Worm (Caenorhabditis elegans) whole organism, L2 larva: ENCODE data around the gene ZK666.12.

Experiments used
- C34F6.9 ChIP-seq: fragments of 150-350 bp; optimal IDR thresholded peaks from 2 replicates; lab custom pipeline; 2014; ENCODE audit warnings: missing biosample characterization, missing genetic modification characterization
- F13H6.1 ChIP-seq: sonication (generic microtip); optimal IDR thresholded peaks from 2 replicates; lab custom pipeline; 2016; ENCODE audit warnings: missing genetic modification characterization, missing compliant biosample characterization
- R02D3.7 ChIP-seq: fragments of 150-350 bp; optimal IDR thresholded peaks from 2 replicates; lab custom pipeline; 2014; ENCODE audit warnings: missing biosample characterization, missing genetic modification characterization
- Y55F3AM.14 ChIP-seq: fragments of 200-800 bp; sonication (Bioruptor generic); optimal IDR thresholded peaks from 2 replicates; lab custom pipeline; 2018; ENCODE audit warnings: mild to moderate bottlenecking, missing genetic modification characterization, missing compliant biosample characterization
- ZK546.5 ChIP-seq: sonication (generic microtip); optimal IDR thresholded peaks from 2 replicates; lab custom pipeline; 2017; ENCODE audit warnings: missing biosample characterization, missing genetic modification characterization
- alr-1 ChIP-seq: fragments of 150-350 bp; optimal IDR thresholded peaks from 2 replicates; lab custom pipeline; 2014; ENCODE audit warnings: missing biosample characterization, missing genetic modification characterization
- aly-2 ChIP-seq: fragments of 150-350 bp; optimal IDR thresholded peaks from 2 replicates; lab custom pipeline; 2014; ENCODE audit warnings: missing biosample characterization, missing genetic modification characterization
- ama-1 ChIP-seq: fragments of 150-350 bp; optimal IDR thresholded peaks from 2 replicates; lab custom pipeline; 2018; ENCODE audit warnings: inconsistent platforms
- blmp-1 ChIP-seq: sonication (generic microtip); optimal IDR thresholded peaks from 2 replicates; lab custom pipeline; 2017; ENCODE audit warnings: missing genetic modification characterization, mild to moderate bottlenecking, missing compliant biosample characterization, antibody characterized with exemption, moderate library complexity; ENCODE audit not compliant: insufficient read depth
- ceh-16 ChIP-seq: fragments of 150-350 bp; optimal IDR thresholded peaks from 2 replicates; lab custom pipeline; 2014; ENCODE audit warnings: missing biosample characterization, missing genetic modification characterization
- ceh-82 ChIP-seq: fragments of 150-350 bp; optimal IDR thresholded peaks from 2 replicates; lab custom pipeline; 2014; ENCODE audit warnings: missing biosample characterization, missing genetic modification characterization
- crh-2 ChIP-seq: sonication (generic microtip); optimal IDR thresholded peaks from 2 replicates; lab custom pipeline; 2017; ENCODE audit warnings: missing biosample characterization, missing genetic modification characterization
- dmd-4 ChIP-seq: sonication (generic microtip); optimal IDR thresholded peaks from 2 replicates; lab custom pipeline; 2017; ENCODE audit warnings: missing biosample characterization, missing genetic modification characterization
- egl-27 ChIP-seq: sonication (generic microtip); optimal IDR thresholded peaks from 3 replicates; lab custom pipeline; 2017; ENCODE audit warnings: missing biosample characterization, missing genetic modification reagents, missing genetic modification characterization
- elt-1 ChIP-seq: fragments of 150-350 bp; optimal IDR thresholded peaks from 2 replicates; lab custom pipeline; 2014; ENCODE audit warnings: missing biosample characterization, missing genetic modification characterization
- elt-3 ChIP-seq: sonication (generic microtip); optimal IDR thresholded peaks from 2 replicates; lab custom pipeline; 2017; ENCODE audit warnings: missing biosample characterization, missing genetic modification characterization
- fos-1 ChIP-seq: fragments of 150-350 bp; optimal IDR thresholded peaks from 2 replicates; lab custom pipeline; 2014; ENCODE audit warnings: missing biosample characterization, missing genetic modification characterization
- gmeb-1 ChIP-seq: fragments of 150-350 bp; optimal IDR thresholded peaks from 2 replicates; lab custom pipeline; 2014; ENCODE audit warnings: missing biosample characterization, missing genetic modification characterization
- lin-11 ChIP-seq: fragments of 150-350 bp; sonication (generic microtip); optimal IDR thresholded peaks from 2 replicates; lab custom pipeline; 2014; ENCODE audit warnings: missing biosample characterization, missing genetic modification characterization, inconsistent platforms, mixed read lengths
- lin-13 ChIP-seq: fragments of 150-350 bp; optimal IDR thresholded peaks from 2 replicates; lab custom pipeline; 2014; ENCODE audit warnings: missing biosample characterization, missing genetic modification reagents, missing genetic modification characterization
- lin-39 ChIP-seq: fragments of 150-350 bp; optimal IDR thresholded peaks from 2 replicates; lab custom pipeline; 2014; ENCODE audit warnings: missing biosample characterization, missing genetic modification reagents, missing genetic modification characterization
- lsy-2 ChIP-seq, 2 experiments: fragments of 150-350 bp in 1 of 2; sonication (generic microtip) in 1 of 2; optimal IDR thresholded peaks; 2 replicates each; lab custom pipeline; 2014 to 2017; ENCODE audit warnings: missing biosample characterization in 2 of 2, missing genetic modification characterization in 2 of 2
- mab-5 ChIP-seq: fragments of 150-350 bp; optimal IDR thresholded peaks from 2 replicates; lab custom pipeline; 2014; ENCODE audit warnings: missing biosample characterization, missing genetic modification characterization
- mbf-1 ChIP-seq: sonication (generic microtip); optimal IDR thresholded peaks from 2 replicates; lab custom pipeline; 2017; ENCODE audit warnings: missing biosample characterization, missing genetic modification characterization
- mdl-1 ChIP-seq, 2 experiments: fragments of 150-350 bp in 1 of 2; sonication (generic microtip) in 1 of 2; optimal IDR thresholded peaks; 2 replicates each; lab custom pipeline; 2017; ENCODE audit warnings: missing biosample characterization in 2 of 2, missing genetic modification characterization in 2 of 2
- nhr-10 ChIP-seq: sonication (generic microtip); optimal IDR thresholded peaks from 2 replicates; lab custom pipeline; 2017; ENCODE audit warnings: missing biosample characterization, missing genetic modification characterization
- nhr-11 ChIP-seq: fragments of 150-350 bp; optimal IDR thresholded peaks from 2 replicates; lab custom pipeline; 2014; ENCODE audit warnings: missing biosample characterization, missing genetic modification characterization
- nhr-12 ChIP-seq: fragments of 150-350 bp; optimal IDR thresholded peaks from 2 replicates; lab custom pipeline; 2014; ENCODE audit warnings: missing biosample characterization, missing genetic modification characterization
- nhr-129 ChIP-seq: fragments of 150-350 bp; optimal IDR thresholded peaks from 2 replicates; lab custom pipeline; 2014; ENCODE audit warnings: missing biosample characterization, missing genetic modification characterization
- nhr-21 ChIP-seq: fragments of 150-350 bp; optimal IDR thresholded peaks from 2 replicates; lab custom pipeline; 2014; ENCODE audit warnings: missing biosample characterization, missing genetic modification characterization
- nhr-23 ChIP-seq: fragments of 150-350 bp; optimal IDR thresholded peaks from 2 replicates; lab custom pipeline; 2014; ENCODE audit warnings: missing biosample characterization, missing genetic modification reagents, missing genetic modification characterization
- nhr-237 ChIP-seq: fragments of 150-350 bp; optimal IDR thresholded peaks from 2 replicates; lab custom pipeline; 2014; ENCODE audit warnings: missing biosample characterization, missing genetic modification characterization
- nhr-25 ChIP-seq: fragments of 150-350 bp; sonication (generic microtip); optimal IDR thresholded peaks from 3 replicates; lab custom pipeline; 2014; ENCODE audit warnings: missing biosample characterization, missing genetic modification characterization
- nhr-6 ChIP-seq: fragments of 150-350 bp; optimal IDR thresholded peaks from 2 replicates; lab custom pipeline; 2014; ENCODE audit warnings: missing biosample characterization, missing genetic modification characterization
- nhr-77 ChIP-seq: fragments of 150-350 bp; optimal IDR thresholded peaks from 2 replicates; lab custom pipeline; 2014; ENCODE audit warnings: missing biosample characterization, missing genetic modification characterization
- peb-1 ChIP-seq: fragments of 150-350 bp; optimal IDR thresholded peaks from 2 replicates; lab custom pipeline; 2014; ENCODE audit warnings: missing biosample characterization, missing genetic modification characterization
- sem-4 ChIP-seq: fragments of 150-350 bp; optimal IDR thresholded peaks from 2 replicates; lab custom pipeline; 2014; ENCODE audit warnings: missing biosample characterization, missing genetic modification reagents, missing genetic modification characterization
- skn-1 ChIP-seq: sonication (generic microtip); optimal IDR thresholded peaks from 2 replicates; lab custom pipeline; 2017; ENCODE audit warnings: missing biosample characterization, missing genetic modification characterization
- sma-3 ChIP-seq: sonication (generic microtip); optimal IDR thresholded peaks from 2 replicates; lab custom pipeline; 2016; ENCODE audit warnings: missing genetic modification reagents, missing genetic modification characterization, missing compliant biosample characterization
- sma-9 ChIP-seq, 2 experiments: fragments of 150-350 bp in 1 of 2; sonication (generic microtip) in 1 of 2; optimal IDR thresholded peaks; 2 replicates each; lab custom pipeline; 2014 to 2016; ENCODE audit warnings: missing genetic modification characterization in 2 of 2, mild to moderate bottlenecking in 1 of 2, missing biosample characterization in 1 of 2, missing compliant biosample characterization in 1 of 2, missing genetic modification reagents in 1 of 2, moderate library complexity in 1 of 2
- snpc-4 ChIP-seq: fragments of 150-350 bp; optimal IDR thresholded peaks from 2 replicates; lab custom pipeline; 2014; ENCODE audit warnings: missing biosample characterization, missing genetic modification characterization
- unc-39 ChIP-seq: fragments of 150-350 bp; optimal IDR thresholded peaks from 2 replicates; lab custom pipeline; 2014; ENCODE audit warnings: missing biosample characterization, missing genetic modification characterization
- unc-55 ChIP-seq: fragments of 150-350 bp; sonication (generic microtip); optimal IDR thresholded peaks from 3 replicates; lab custom pipeline; 2014; ENCODE audit warnings: missing biosample characterization, missing genetic modification reagents, missing genetic modification characterization
- unc-62 ChIP-seq: fragments of 150-350 bp; optimal IDR thresholded peaks from 2 replicates; lab custom pipeline; 2014; ENCODE audit warnings: missing biosample characterization, missing genetic modification reagents, missing genetic modification characterization
- zag-1 ChIP-seq: fragments of 150-350 bp; optimal IDR thresholded peaks from 2 replicates; lab custom pipeline; 2014; ENCODE audit warnings: missing biosample characterization, missing genetic modification characterization
- ztf-1 ChIP-seq: fragments of 200-800 bp; sonication (Bioruptor generic); conservative IDR thresholded peaks from 2 replicates; pipeline ENCODE4 v1.3.6; 2022; ENCODE audit warnings: missing genetic modification characterization, missing compliant biosample characterization
- ztf-11 ChIP-seq: sonication (generic microtip); optimal IDR thresholded peaks from 2 replicates; lab custom pipeline; 2017; ENCODE audit warnings: missing biosample characterization, missing genetic modification characterization
- ztf-4 ChIP-seq: fragments of 150-350 bp; optimal IDR thresholded peaks from 2 replicates; lab custom pipeline; 2014; ENCODE audit warnings: missing biosample characterization, missing genetic modification characterization

ZK666.12 gene

ce11 chrII:10449707-10450106 is 46.3 kb upstream of the ZK666.12 start, which contains the start of gene lin-56:
Gene lin-56 (plus strand): TSS chrII:10450007.
- no peak for TF ChIP-seq Y55F3AM.14 (GFP tag; lab: Kevin White, UChicago)
- TF ChIP-seq nhr-77 (tag; lab: Kevin White, UChicago) = no peak
- TF ChIP-seq sem-4 (tag; lab: Kevin White, UChicago) = no peak
- no peak for TF ChIP-seq sma-3
- TF ChIP-seq ceh-82 (tag; lab: Kevin White, UChicago) = no peak
- no peak for TF ChIP-seq nhr-10 (tag; lab: Kevin White, UChicago)
- no peak for TF ChIP-seq mbf-1 (tag; lab: Kevin White, UChicago)
- no peak for TF ChIP-seq gmeb-1 (tag; lab: Kevin White, UChicago)
- no peak for TF ChIP-seq dmd-4
- no peak for TF ChIP-seq skn-1
- no peak for TF ChIP-seq elt-1 (tag; lab: Kevin White, UChicago)
- no peak for TF ChIP-seq mab-5 (tag; lab: Kevin White, UChicago)
- TF ChIP-seq F13H6.1 (tag; lab: Kevin White, UChicago) = no peak
- TF ChIP-seq lin-39 (tag; lab: Kevin White, UChicago) = no peak

DNA sequence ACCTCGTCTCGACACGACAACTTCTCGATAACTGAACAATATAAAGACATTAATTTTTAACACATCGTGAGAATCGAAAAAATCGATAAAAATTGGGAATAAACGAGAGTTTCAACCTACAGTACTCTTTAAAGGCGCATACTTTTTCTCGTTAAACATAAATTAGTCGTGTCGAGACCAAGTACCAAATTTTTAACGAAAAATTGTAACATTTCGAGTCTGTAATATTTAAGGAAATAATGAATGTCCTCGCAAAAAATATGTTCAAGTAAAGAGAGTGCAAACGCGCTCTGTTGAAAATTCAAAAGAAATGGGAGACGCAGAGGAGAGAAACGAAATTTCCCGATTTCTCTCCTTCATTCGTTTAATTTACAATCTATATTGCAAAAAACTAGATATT is 45.7 kb upstream of the ZK666.12 start:
- peak; percentile 24 for TF ChIP-seq nhr-21
- TF ChIP-seq mab-5 (tag; lab: Kevin White, UChicago) = no peak
- no peak for TF ChIP-seq snpc-4
- no peak for TF ChIP-seq elt-1 (tag; lab: Kevin White, UChicago)
- no peak for TF ChIP-seq sem-4 (tag; lab: Kevin White, UChicago)
- TF ChIP-seq blmp-1 = no peak
- TF ChIP-seq sma-9 (GFP tag; optimal IDR thresholded peaks at IDR 0.05; lab: Kevin White, UChicago) = peak; percentile 12
- no peak for TF ChIP-seq sma-9 (tag; optimal IDR thresholded peaks at IDR 0.05; lab: Kevin White, UChicago)
- TF ChIP-seq peb-1 (tag; lab: Kevin White, UChicago) = no peak
- TF ChIP-seq nhr-129 = peak; percentile 0
- peak in 1 of 2 experiments; percentile 28 for TF ChIP-seq lsy-2 (tag; optimal IDR thresholded peaks at IDR 0.05; lab: Kevin White, UChicago)
- TF ChIP-seq R02D3.7 = no peak
- no peak for TF ChIP-seq alr-1 (tag; lab: Kevin White, UChicago)
- no peak for TF ChIP-seq lin-11
- TF ChIP-seq lin-39 (tag; lab: Kevin White, UChicago) = no peak
- peak; percentile 14 for TF ChIP-seq unc-55 (GFP tag; lab: Kevin White, UChicago)
- TF ChIP-seq egl-27 (tag; lab: Kevin White, UChicago) = no peak
- TF ChIP-seq nhr-12 = no peak
- TF ChIP-seq ztf-4 (tag; lab: Kevin White, UChicago) = peak; percentile 60
- no peak for TF ChIP-seq ceh-16
- TF ChIP-seq nhr-11 (tag; lab: Kevin White, UChicago) = no peak
- no peak for TF ChIP-seq elt-3 (tag; lab: Kevin White, UChicago)
- no peak for TF ChIP-seq nhr-23 (tag; lab: Kevin White, UChicago)
- no peak for TF ChIP-seq nhr-77 (tag; lab: Kevin White, UChicago)
- TF ChIP-seq dmd-4 = no peak
- TF ChIP-seq ztf-11 (tag; lab: Kevin White, UChicago) = no peak
- no peak for TF ChIP-seq lin-13
- TF ChIP-seq zag-1 (tag; lab: Kevin White, UChicago) = no peak
- no peak for TF ChIP-seq ZK546.5 (tag; lab: Kevin White, UChicago)
- no peak for TF ChIP-seq fos-1 (tag; lab: Kevin White, UChicago)
- TF ChIP-seq F13H6.1 (tag; lab: Kevin White, UChicago) = no peak
- TF ChIP-seq ztf-1 (GFP tag; lab: Robert Waterston, UW) = no peak
- TF ChIP-seq unc-39 (tag; lab: Kevin White, UChicago) = no peak
- TF ChIP-seq Y55F3AM.14 (GFP tag; lab: Kevin White, UChicago) = no peak
- no peak for TF ChIP-seq mdl-1 (tag; optimal IDR thresholded peaks at IDR 0.05; lab: Kevin White, UChicago)
- TF ChIP-seq gmeb-1 (tag; lab: Kevin White, UChicago) = no peak
- TF ChIP-seq unc-62 (GFP tag; lab: Kevin White, UChicago) = no peak
- TF ChIP-seq aly-2 (tag; lab: Kevin White, UChicago) = no peak
- TF ChIP-seq sma-3 = no peak
- no peak for TF ChIP-seq nhr-10 (tag; lab: Kevin White, UChicago)
- peak; percentile 23 for TF ChIP-seq crh-2 (tag; lab: Kevin White, UChicago)
- no peak for TF ChIP-seq ceh-82 (tag; lab: Kevin White, UChicago)
- no peak for TF ChIP-seq nhr-237 (tag; lab: Kevin White, UChicago)
- no peak for TF ChIP-seq mbf-1 (tag; lab: Kevin White, UChicago)
- no peak for TF ChIP-seq skn-1
- TF ChIP-seq C34F6.9 (tag; lab: Kevin White, UChicago) = peak; percentile 49
- TF ChIP-seq nhr-6 (tag; lab: Kevin White, UChicago) = peak; percentile 15
- no peak for TF ChIP-seq ama-1 (lab: Kevin White, UChicago)
- TF ChIP-seq nhr-25 (tag; lab: Kevin White, UChicago) = peak; percentile 36
